Fruit fly (Drosophila melanogaster) S2 (cell line): ENCODE results near the gene Arpc1.

Experiments used
- CG8478 ChIP-seq: fragments of >200 bp; optimal IDR thresholded peaks from 2 replicates; lab custom pipeline; 2018
- CTCF ChIP-seq, 2 experiments: fragments of >200 bp; optimal IDR thresholded peaks; 2 replicates each; lab custom pipeline; 2018

dm6 chr2L:13783264-13784154 is 46.0 kb downstream of the Arpc1 start, which contains the start of gene Eato:
- TF ChIP-seq CG8478 (lab: Kevin White, UChicago), result no peak
- no peak for TF ChIP-seq CTCF (optimal IDR thresholded peaks at IDR 0.05; lab: Kevin White, UChicago)
